Worm (Caenorhabditis elegans): ENCODE measurements around the gene vap-2.

vap-2 gene

DNA sequence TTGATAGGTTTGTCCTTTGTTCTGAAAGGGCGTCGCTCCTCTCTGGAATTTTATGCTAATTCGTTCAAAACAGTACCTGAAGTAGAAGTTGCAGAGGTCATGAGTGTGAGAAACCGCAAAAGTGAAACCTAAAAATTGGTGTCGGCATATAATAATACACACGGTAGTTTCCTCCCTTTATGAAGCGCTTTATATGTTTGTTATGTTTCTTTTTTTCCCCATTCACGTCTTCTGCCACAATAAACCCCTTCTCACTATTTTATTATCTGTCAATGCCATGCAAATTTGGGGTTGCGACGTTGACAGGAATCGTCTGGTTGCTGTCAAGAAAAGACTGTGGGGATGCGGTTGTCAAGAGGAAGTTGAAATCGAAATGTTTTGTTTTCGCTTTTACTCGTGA, at the start of gene vap-2:
TSS of gene vap-2 (minus strand) at position 101 of the 400 bp plus-strand sequence.
- TF ChIP-seq him-1 (tag; optimal IDR thresholded peaks at IDR 0.05) (no peak), W03F9.2 (tag; optimal IDR thresholded peaks at IDR 0.05) (no peak), dao-5 (tag; optimal IDR thresholded peaks at IDR 0.05) (no peak)

DNA sequence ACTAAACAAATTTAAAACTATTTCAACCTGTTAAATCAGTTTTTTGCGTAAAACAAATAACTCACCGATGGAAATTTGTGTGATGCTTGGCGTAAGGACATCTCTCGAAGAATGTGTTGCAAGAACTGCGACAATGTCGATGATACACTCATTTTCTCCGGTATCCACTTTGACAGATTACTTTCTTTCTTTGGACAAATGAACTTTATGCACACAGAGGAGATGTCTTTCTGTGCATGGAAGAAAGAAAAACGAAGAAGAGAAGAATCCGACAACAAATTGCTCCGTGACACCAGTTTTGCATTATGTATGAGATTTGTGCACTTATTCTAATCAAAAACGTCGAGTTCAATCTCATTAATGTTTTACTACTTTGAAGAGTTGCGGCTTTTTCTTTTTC, 46.2 kb upstream of the vap-2 start, which contains the start of gene plc-1:
TSS of gene plc-1 (minus strand) at position 101 of the 400 bp plus-strand sequence.
- TF ChIP-seq W03F9.2 (tag; optimal IDR thresholded peaks at IDR 0.05), result no peak
- no peak for TF ChIP-seq dao-5 (tag; optimal IDR thresholded peaks at IDR 0.05)
- TF ChIP-seq him-1 (tag; optimal IDR thresholded peaks at IDR 0.05), result no peak

DNA sequence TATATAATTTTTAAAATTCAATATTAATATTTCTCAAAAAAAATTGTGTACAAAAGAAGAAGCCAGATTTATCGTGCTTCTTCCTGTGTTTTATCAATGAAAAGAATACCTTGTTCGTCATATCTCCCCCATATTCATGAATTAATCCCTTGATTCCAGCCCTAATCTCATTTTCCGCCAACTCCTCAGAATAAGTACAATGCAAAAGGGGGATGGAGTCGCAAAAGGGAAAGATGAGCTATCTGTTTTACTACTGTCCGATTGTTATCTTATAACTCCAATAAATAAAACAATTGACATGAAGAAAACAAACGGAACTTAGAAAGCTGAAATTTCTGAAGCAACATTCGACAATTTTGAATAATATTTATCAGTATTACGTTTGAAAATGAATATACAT, 45.3 kb upstream of the vap-2 start:
- no peak for TF ChIP-seq dao-5 (tag; optimal IDR thresholded peaks at IDR 0.05)
- no peak for TF ChIP-seq him-1 (tag; optimal IDR thresholded peaks at IDR 0.05)
- no peak for TF ChIP-seq W03F9.2 (tag; optimal IDR thresholded peaks at IDR 0.05)

DNA sequence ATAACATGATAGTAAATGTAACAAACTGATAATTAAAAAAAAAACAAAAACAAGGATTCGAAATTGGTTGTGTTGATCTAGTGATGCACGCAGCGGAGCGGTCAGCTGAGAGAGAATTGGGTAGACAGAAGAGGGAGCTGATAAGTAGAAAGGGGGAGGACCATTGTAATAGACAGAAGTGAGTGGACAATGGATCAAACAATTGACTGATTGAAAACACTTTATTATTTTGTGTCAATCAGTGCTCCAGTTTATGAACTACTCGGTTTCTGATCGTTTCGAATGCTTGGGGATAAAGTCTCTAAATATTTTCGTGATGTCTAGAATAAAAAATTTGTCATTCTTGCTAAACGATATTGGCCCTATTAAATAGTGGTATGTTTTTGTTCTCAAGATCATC, 42.2 kb upstream of the vap-2 start:
- TF ChIP-seq him-1 (tag; optimal IDR thresholded peaks at IDR 0.05) (no peak), W03F9.2 (tag; optimal IDR thresholded peaks at IDR 0.05) (no peak), dao-5 (tag; optimal IDR thresholded peaks at IDR 0.05) (no peak)

DNA sequence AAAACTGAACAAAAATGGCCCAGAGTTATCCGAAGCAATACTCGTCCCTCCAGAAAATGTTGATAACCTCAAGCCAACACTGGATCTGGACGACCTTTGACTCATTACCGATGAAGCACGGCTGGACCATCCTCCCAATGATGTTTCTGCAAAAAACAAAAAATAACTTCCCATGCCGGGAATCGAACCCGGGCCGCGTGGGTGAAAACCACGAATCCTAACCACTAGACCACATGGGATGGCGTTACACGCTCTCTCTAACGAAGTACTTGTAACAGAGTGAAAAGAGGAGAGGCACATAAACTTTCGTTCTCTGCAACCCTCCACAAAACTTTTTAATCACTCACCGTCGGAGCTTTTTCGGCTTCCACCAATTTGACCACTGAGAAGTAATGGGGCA, 28.8 kb upstream of the vap-2 start:
- TF ChIP-seq him-1 (tag; optimal IDR thresholded peaks at IDR 0.05) (peak; percentile 62), dao-5 (tag; optimal IDR thresholded peaks at IDR 0.05) (peak; percentile 41), W03F9.2 (tag; optimal IDR thresholded peaks at IDR 0.05) (no peak)

DNA sequence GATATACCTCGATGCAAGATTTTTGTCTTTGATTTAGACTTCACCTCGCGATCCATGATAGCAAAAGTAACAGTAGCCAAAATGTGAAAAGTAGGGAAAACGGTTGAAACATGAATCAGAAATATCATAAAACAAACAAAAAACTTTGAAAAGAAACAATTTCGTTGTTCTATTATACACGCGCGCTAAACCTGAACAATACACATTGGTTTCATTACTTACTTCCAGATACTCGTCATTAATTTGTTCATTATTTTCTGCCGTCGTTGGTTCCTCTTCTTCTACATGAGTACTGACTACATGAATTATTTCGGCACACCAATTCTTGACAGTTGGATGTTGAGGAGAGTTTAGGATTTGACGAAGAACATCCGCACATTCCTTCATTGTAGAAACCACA, 28.2 kb upstream of the vap-2 start, which contains the start of gene F31B12.3:
TSS of gene F31B12.3 (minus strand) at position 101 of the 400 bp plus-strand sequence.
- TF ChIP-seq dao-5 (tag; optimal IDR thresholded peaks at IDR 0.05) (no peak), W03F9.2 (tag; optimal IDR thresholded peaks at IDR 0.05) (no peak), him-1 (tag; optimal IDR thresholded peaks at IDR 0.05) (no peak)

DNA sequence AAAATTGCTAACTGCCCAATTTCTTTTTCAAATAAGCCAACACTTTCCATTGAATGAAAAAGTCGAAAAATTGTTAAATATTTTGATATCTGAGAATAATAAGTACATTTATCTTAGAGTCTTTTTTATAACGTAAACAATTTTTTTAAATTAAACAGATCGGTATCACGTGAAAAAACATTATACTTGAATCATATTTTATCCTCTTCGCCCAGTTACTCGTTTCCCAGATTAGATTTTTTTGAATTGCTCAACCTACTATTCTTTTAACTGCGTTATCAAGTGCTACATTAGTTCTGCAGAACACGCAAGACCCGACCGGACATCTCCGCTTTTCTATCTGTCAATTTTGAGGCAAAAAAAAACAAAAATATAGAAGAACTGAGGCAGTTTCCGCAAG, 12.1 kb upstream of the vap-2 start, which contains the start of gene F31B12.4:
TSS of gene F31B12.4 (plus strand) at position 301 of the 400 bp plus-strand sequence.
- no peak for TF ChIP-seq him-1 (tag; optimal IDR thresholded peaks at IDR 0.05)
- TF ChIP-seq W03F9.2 (tag; optimal IDR thresholded peaks at IDR 0.05), result no peak
- no peak for TF ChIP-seq dao-5 (tag; optimal IDR thresholded peaks at IDR 0.05)

DNA sequence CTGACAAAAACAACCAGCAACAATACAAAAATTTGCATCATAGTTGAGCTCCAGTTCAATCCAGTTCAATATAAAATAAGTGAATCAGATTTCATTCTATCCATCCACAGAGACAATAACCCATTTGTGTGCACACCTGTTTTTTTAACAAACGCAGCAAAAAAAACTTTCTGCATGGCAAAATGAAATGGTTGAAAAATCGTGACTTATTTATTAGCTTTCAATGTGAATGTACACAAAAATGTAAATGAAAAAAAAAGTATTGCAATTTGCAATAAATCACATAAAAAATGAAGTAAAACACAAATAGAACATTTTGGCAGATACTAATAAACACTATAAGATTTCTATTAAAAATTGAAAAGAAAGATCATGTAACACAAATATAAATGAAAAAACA, 2.3 kb upstream of the vap-2 start, which contains the start of gene T05A10.6:
TSS of gene T05A10.6 (minus strand) at position 101 of the 400 bp plus-strand sequence.
- TF ChIP-seq W03F9.2 (tag; optimal IDR thresholded peaks at IDR 0.05), result no peak
- TF ChIP-seq him-1 (tag; optimal IDR thresholded peaks at IDR 0.05), result no peak
- TF ChIP-seq dao-5 (tag; optimal IDR thresholded peaks at IDR 0.05), result no peak

DNA sequence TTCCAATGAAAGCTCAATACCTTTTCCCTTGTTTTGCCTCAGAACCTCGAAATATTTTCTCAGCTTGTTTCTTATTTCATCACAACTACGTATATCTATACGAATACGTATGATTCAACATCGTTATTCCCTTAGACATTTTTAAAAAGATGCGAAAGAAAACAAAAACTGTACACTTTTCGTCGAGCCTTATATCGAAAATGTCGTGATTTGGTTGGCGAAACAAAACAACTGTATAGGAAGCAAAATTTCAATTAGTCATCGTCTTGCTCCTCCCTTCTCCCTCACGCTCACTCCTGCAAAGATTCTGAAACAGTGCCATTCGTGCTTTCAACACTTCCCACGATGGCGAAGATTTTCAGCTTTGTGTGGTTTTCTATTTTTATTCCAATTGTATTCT, 5.1 kb downstream of the vap-2 start, which contains the start of gene ttr-14:
TSS of gene ttr-14 (plus strand) at position 301 of the 400 bp plus-strand sequence.
- no peak for TF ChIP-seq W03F9.2 (tag; optimal IDR thresholded peaks at IDR 0.05)
- no peak for TF ChIP-seq dao-5 (tag; optimal IDR thresholded peaks at IDR 0.05)
- no peak for TF ChIP-seq him-1 (tag; optimal IDR thresholded peaks at IDR 0.05)

DNA sequence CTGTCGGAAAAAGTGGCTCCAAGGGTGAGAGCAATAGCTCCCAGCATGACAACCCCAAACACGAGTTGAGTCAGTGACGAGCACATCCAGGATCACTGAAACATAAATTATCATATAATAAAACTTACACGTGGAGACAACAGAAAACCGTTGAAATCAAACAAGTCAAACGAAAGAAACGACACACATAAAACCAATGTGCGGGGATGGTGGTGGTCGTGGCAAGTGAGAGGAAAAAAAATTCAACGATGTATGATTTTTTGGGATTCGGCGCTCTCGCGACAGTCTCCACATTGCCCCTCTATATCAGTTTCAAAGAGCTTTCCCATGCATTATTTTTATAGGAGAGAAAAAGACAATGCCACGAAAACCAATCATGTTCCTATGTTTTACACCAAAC, 8.5 kb downstream of the vap-2 start, which contains the start of gene clc-4:
TSS of gene clc-4 (minus strand) at position 101 of the 400 bp plus-strand sequence.
- TF ChIP-seq W03F9.2 (tag; optimal IDR thresholded peaks at IDR 0.05) (no peak), dao-5 (tag; optimal IDR thresholded peaks at IDR 0.05) (no peak), him-1 (tag; optimal IDR thresholded peaks at IDR 0.05) (no peak)

DNA sequence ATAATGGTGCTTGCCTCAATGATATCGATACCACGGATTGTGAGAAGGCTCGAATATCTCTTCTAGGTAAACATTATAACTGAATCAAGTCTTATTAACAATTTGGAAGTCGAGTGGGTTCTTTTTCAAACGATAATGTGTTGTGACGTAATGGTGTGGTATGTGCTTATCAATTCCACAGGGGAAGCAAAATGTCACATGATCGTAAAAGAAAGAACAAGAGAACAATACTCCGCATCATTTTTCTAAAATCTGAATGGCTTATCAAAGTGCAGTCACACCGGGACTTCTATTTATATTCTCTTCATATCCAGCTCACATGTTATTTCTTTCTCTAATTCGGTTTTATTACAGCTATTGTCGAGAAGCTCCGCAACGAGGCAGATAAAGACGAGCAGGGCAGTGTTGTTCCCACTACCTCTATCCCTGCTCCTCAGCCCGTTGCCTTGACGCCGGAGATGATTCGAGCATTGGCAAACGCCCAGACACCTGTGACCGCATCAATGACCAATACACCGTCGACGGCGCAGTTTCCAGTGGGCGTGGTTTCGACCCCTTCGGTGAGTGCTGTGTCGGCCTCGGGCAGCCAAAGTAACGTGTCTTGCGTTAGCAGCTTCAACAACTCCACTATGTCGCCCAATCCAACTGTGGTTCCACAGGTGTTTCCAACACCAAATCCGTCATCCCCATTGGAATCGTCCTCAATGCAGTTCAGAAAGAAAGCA, 11.6 kb downstream of the vap-2 start:
- TF ChIP-seq dao-5 (tag; optimal IDR thresholded peaks at IDR 0.05), result no peak

DNA sequence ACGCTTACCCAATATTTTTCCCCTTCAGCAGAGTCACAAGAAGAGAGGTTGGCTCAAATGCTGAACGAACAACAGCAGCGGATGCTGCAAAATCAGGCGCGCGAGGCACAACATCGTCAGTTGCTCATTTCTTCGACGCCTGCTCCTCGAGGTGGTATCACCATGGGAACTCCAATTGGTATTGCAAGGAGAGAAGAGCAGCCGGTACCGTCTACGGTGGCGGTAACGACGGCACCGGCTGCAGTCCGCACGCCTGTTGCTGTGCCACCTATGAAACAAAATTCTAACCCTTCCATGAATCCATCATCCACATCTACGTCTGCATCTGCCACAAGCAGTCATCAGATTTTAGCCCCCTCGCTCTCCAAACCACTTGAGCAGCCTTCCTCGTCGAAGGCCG, 17.5 kb downstream of the vap-2 start:
- TF ChIP-seq dao-5 (tag; optimal IDR thresholded peaks at IDR 0.05) (no peak), W03F9.2 (tag; optimal IDR thresholded peaks at IDR 0.05) (no peak), him-1 (tag; optimal IDR thresholded peaks at IDR 0.05) (no peak)

DNA sequence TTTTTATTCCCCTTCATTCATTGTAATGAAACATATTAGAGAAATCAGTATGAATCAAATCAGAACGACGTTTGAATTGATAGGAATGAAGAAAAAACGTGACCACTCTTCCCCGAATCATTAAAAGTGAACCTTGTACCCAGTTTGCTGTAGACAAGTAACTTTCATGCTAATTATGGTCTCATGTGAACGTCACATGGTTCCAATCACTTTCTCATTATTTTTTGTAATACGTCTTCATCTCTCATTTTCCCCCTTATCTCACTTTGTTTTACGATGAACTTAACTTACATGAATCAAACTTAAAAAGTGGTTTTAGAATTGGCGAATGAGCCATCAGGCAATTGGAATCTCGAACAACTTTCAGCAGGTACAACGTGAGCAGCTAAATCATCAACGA, 19.6 kb downstream of the vap-2 start:
- no peak for TF ChIP-seq him-1 (tag; optimal IDR thresholded peaks at IDR 0.05)
- no peak for TF ChIP-seq dao-5 (tag; optimal IDR thresholded peaks at IDR 0.05)
- no peak for TF ChIP-seq W03F9.2 (tag; optimal IDR thresholded peaks at IDR 0.05)

DNA sequence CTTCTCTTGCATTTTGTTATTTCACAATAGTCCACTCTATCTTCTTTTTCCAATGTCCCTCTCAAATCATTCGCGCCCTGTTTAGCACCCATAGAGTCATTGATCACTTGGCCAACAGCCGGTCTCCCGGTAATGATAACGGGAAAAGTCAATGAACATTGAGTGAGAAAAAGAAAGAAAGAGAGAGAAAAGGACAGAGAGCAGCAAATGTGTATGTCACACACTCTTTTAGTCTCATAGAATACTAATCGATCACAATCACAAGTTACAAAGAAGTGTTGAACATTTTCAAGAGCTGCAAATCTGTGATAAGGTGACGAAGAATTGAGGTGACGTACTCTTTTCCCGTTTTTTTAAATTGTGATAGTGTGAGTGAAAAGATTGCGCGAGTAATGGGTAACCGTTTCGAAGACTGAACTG, 20.2 kb downstream of the vap-2 start:
- TF ChIP-seq dao-5 (tag; optimal IDR thresholded peaks at IDR 0.05) (no peak), him-1 (tag; optimal IDR thresholded peaks at IDR 0.05) (no peak), W03F9.2 (tag; optimal IDR thresholded peaks at IDR 0.05) (no peak)
